Worm (Caenorhabditis elegans): Measurements from ENCODE around the gene F42A9.17.

The F42A9.17 gene

DNA sequence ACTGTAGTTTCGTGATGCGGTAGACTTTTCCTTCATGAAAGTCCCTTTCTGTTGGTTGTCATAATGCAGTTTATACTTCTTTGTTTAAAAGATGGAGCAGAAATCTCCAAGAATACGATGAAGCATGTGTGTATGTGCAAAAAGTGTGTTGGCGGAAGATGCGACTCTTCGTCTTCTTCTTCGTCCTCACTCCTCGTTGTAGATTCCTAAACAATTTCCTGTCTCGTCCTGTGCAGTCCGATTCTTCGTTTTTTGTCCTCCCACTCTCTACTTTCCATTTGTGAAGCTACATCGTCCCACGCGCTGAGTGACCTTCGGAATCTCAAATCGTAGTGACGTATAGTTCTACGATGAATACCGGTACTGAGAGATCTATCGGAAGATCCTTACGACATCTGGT is 16.5 kb upstream of the F42A9.17 start:
- TF ChIP-seq fkh-3 (tag; optimal IDR thresholded peaks at IDR 0.05), result no peak
- no peak for TF ChIP-seq lsl-1 (GFP tag; optimal IDR thresholded peaks at IDR 0.05)
- TF ChIP-seq nhr-179 (tag; optimal IDR thresholded peaks at IDR 0.05), result no peak
- TF ChIP-seq Y53G8AR.9 (GFP tag; conservative IDR thresholded peaks at IDR 0.05), result 0 out of 2 replicates have a peak, but pooled peaks have one; percentile 25
- TF ChIP-seq ztf-25 (GFP tag; IDR thresholded peaks at IDR 0.05), result no peak

DNA sequence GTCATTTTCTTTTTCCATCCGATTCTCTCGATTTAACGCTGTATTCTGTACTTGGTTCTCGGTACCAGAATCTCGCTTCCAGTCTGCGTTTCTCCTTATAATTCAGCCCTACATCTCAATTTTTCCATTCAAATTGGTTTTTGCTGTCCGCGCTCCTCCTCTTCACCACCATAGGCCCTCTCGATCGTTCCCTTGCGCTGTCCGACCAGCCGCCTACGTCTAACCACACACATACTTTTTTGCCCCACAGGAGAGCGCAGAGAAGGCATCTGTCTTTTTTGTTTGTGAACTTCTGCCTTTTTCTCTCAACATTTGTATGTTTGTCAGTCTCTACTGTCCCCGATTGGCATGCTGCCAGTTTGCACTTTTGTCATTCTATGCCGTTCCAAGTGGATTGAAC is 15.6 kb upstream of the F42A9.17 start, which contains the start of gene F42A9.11:
Gene F42A9.11, plus strand, starts transcription at position 310 of the 400 bp plus-strand sequence.
- no peak for TF ChIP-seq K12H6.12 (tag; optimal IDR thresholded peaks at IDR 0.05)
- no peak for TF ChIP-seq rec-8 (tag; optimal IDR thresholded peaks at IDR 0.05)
- TF ChIP-seq repo-1 (tag; optimal IDR thresholded peaks at IDR 0.05), result no peak
- no peak for TF ChIP-seq F10E7.11 (tag; optimal IDR thresholded peaks at IDR 0.05)
- TF ChIP-seq attf-6 (GFP tag; IDR thresholded peaks at IDR 0.05), result no peak
- no peak for TF ChIP-seq pha-4 (tag; optimal IDR thresholded peaks at IDR 0.05)
- no peak for TF ChIP-seq xnd-1 (tag; optimal IDR thresholded peaks at IDR 0.05)
- no peak for TF ChIP-seq egl-44 (GFP tag; IDR thresholded peaks at IDR 0.05)
- TF ChIP-seq egl-18 (GFP tag; IDR thresholded peaks at IDR 0.05), result no peak
- TF ChIP-seq nhr-80 (tag; optimal IDR thresholded peaks at IDR 0.05), result peak; percentile 30
- TF ChIP-seq cebp-1 (GFP tag; IDR thresholded peaks at IDR 0.05), result no peak
- peak; percentile 31 for TF ChIP-seq cebp-1 (tag; optimal IDR thresholded peaks at IDR 0.05)
- no peak for TF ChIP-seq Y67H2A.10 (GFP tag; conservative IDR thresholded peaks at IDR 0.05)
- TF ChIP-seq lin-40 (tag; optimal IDR thresholded peaks at IDR 0.05), result peak; percentile 12
- TF ChIP-seq gei-17 (GFP tag; optimal IDR thresholded peaks at IDR 0.05), result no peak
- no peak for TF ChIP-seq let-526 (GFP tag; IDR thresholded peaks at IDR 0.05)
- no peak for TF ChIP-seq B0035.1 (tag; optimal IDR thresholded peaks at IDR 0.05)
- no peak for TF ChIP-seq snpc-4 (GFP tag; optimal IDR thresholded peaks at IDR 0.05)
- peak in 3 of 4 experiments; percentile 9 to 29 (median 11) for TF ChIP-seq snpc-4 (tag; optimal IDR thresholded peaks at IDR 0.05)
- no peak for TF ChIP-seq snpc-3.4 (tag; optimal IDR thresholded peaks at IDR 0.05)
- TF ChIP-seq ceh-79 (tag; optimal IDR thresholded peaks at IDR 0.05), result no peak
- TF ChIP-seq ekl-4 (GFP tag; IDR thresholded peaks at IDR 0.05), result peak; percentile 35; the same call in 1 of the 2 replicates
- TF ChIP-seq tbp1 (GFP tag; optimal IDR thresholded peaks at IDR 0.05), result no peak
- TF ChIP-seq F57A8.1 (GFP tag; optimal IDR thresholded peaks at IDR 0.05), result no peak
- no peak for TF ChIP-seq ceh-100 (GFP tag; IDR thresholded peaks at IDR 0.05)
- no peak for TF ChIP-seq efl-1 (GFP tag; optimal IDR thresholded peaks at IDR 0.05)
- no peak for TF ChIP-seq akir-1 (GFP tag; optimal IDR thresholded peaks at IDR 0.05)
- TF ChIP-seq lsy-27 (tag; optimal IDR thresholded peaks at IDR 0.05; ENCODE audit: borderline replicate concordance, insufficient read depth), result no peak
- no peak for TF ChIP-seq F33H1.4 (GFP tag; IDR thresholded peaks at IDR 0.05)
- TF ChIP-seq ets-4 (GFP tag; optimal IDR thresholded peaks at IDR 0.05), result no peak
- no peak for TF ChIP-seq ceh-27 (GFP tag; optimal IDR thresholded peaks at IDR 0.05)
- TF ChIP-seq K11D2.4 (GFP tag; IDR thresholded peaks at IDR 0.05), result peak; percentile 31; the same call in 1 of the 2 replicates
- TF ChIP-seq madf-8 (GFP tag; conservative IDR thresholded peaks at IDR 0.05), result no peak
- no peak for TF ChIP-seq nhr-90 (tag; optimal IDR thresholded peaks at IDR 0.05)
- TF ChIP-seq mcd-1 (GFP tag; IDR thresholded peaks at IDR 0.05), result peak; percentile 35
- TF ChIP-seq mel-28 (tag; optimal IDR thresholded peaks at IDR 0.05; ENCODE audit: borderline replicate concordance), result no peak
- TF ChIP-seq unc-130 (GFP tag; optimal IDR thresholded peaks at IDR 0.05), result no peak
- no peak for TF ChIP-seq cebp-2 (GFP tag; IDR thresholded peaks at IDR 0.05)
- no peak for TF ChIP-seq T26A5.8 (tag; optimal IDR thresholded peaks at IDR 0.05)
- TF ChIP-seq D2030.7 (GFP tag; IDR thresholded peaks at IDR 0.05), result no peak
- no peak for TF ChIP-seq bed-2 (GFP tag; IDR thresholded peaks at IDR 0.05)
- TF ChIP-seq lin-54 (GFP tag; optimal IDR thresholded peaks at IDR 0.05), result no peak
- no peak for TF ChIP-seq F55B11.4 (tag; optimal IDR thresholded peaks at IDR 0.05; ENCODE audit: borderline replicate concordance, insufficient read depth)
- TF ChIP-seq Y53G8AR.9 (GFP tag; conservative IDR thresholded peaks at IDR 0.05), result no peak
